Worm (Caenorhabditis elegans) whole organism, L3 larva: ENCODE results near the gene soc-1.

Experiments used
- R02D3.7 ChIP-seq: fragments of 150-350 bp; optimal IDR thresholded peaks from 2 replicates; lab custom pipeline; 2014; ENCODE audit warnings: missing biosample characterization, missing genetic modification characterization
- ZK546.5 ChIP-seq: sonication (generic microtip); optimal IDR thresholded peaks from 2 replicates; lab custom pipeline; 2017; ENCODE audit warnings: missing biosample characterization, missing genetic modification characterization
- aly-2 ChIP-seq: fragments of 150-350 bp; optimal IDR thresholded peaks from 2 replicates; lab custom pipeline; 2014; ENCODE audit warnings: missing biosample characterization, missing genetic modification characterization
- ama-1 ChIP-seq: fragments of 150-350 bp; optimal IDR thresholded peaks from 2 replicates; lab custom pipeline; 2018
- ceh-16 ChIP-seq: sonication (generic microtip); optimal IDR thresholded peaks from 2 replicates; lab custom pipeline; 2017; ENCODE audit warnings: missing biosample characterization, missing genetic modification characterization
- ceh-82 ChIP-seq: fragments of 150-350 bp; optimal IDR thresholded peaks from 2 replicates; lab custom pipeline; 2014; ENCODE audit warnings: missing biosample characterization, missing genetic modification characterization
- egl-27 ChIP-seq: sonication (generic microtip); optimal IDR thresholded peaks from 4 replicates; lab custom pipeline; 2017; ENCODE audit warnings: missing biosample characterization, missing genetic modification reagents, missing genetic modification characterization
- elt-1 ChIP-seq: fragments of 150-350 bp; optimal IDR thresholded peaks from 2 replicates; lab custom pipeline; 2014; ENCODE audit warnings: missing biosample characterization, missing genetic modification characterization
- elt-2 ChIP-seq: sonication (generic microtip); optimal IDR thresholded peaks from 2 replicates; lab custom pipeline; 2016; ENCODE audit warnings: missing genetic modification reagents, mild to moderate bottlenecking, missing genetic modification characterization, missing compliant biosample characterization
- elt-3 ChIP-seq, 3 experiments: fragments of 150-350 bp in 1 of 3; sonication (generic microtip) in 2 of 3; optimal IDR thresholded peaks; 2 replicates in 2 of 3; 4 replicates in 1 of 3; lab custom pipeline; 2014 to 2017; ENCODE audit warnings: missing biosample characterization in 3 of 3, missing genetic modification characterization in 3 of 3
- eor-1 ChIP-seq, 2 experiments: fragments of 150-350 bp; optimal IDR thresholded peaks; 2 replicates each; lab custom pipeline; 2014 to 2018; ENCODE audit warnings: missing biosample characterization in 2 of 2, missing genetic modification characterization in 2 of 2
- fkh-10 ChIP-seq: sonication (generic microtip); optimal IDR thresholded peaks from 2 replicates; lab custom pipeline; 2017; ENCODE audit warnings: missing biosample characterization, missing genetic modification reagents, missing genetic modification characterization
- fkh-2 ChIP-seq: fragments of 150-350 bp; optimal IDR thresholded peaks from 2 replicates; lab custom pipeline; 2014; ENCODE audit warnings: missing biosample characterization, missing genetic modification reagents, missing genetic modification characterization
- fos-1 ChIP-seq: fragments of 150-350 bp; optimal IDR thresholded peaks from 2 replicates; lab custom pipeline; 2014; ENCODE audit warnings: missing biosample characterization, missing genetic modification characterization
- hmg-11 ChIP-seq: sonication (generic microtip); optimal IDR thresholded peaks from 2 replicates; lab custom pipeline; 2016; ENCODE audit warnings: missing genetic modification characterization, missing compliant biosample characterization
- lsy-12 ChIP-seq: sonication (generic microtip); optimal IDR thresholded peaks from 2 replicates; lab custom pipeline; 2016; ENCODE audit warnings: mild to moderate bottlenecking, missing genetic modification characterization, missing compliant biosample characterization
- mdl-1 ChIP-seq: fragments of 150-350 bp; optimal IDR thresholded peaks from 2 replicates; lab custom pipeline; 2014; ENCODE audit warnings: missing biosample characterization, missing genetic modification characterization
- mml-1 ChIP-seq: fragments of 150-350 bp; sonication (generic microtip); optimal IDR thresholded peaks from 3 replicates; lab custom pipeline; 2014; ENCODE audit warnings: missing biosample characterization, missing genetic modification characterization
- nfya-1 ChIP-seq: sonication (generic microtip); optimal IDR thresholded peaks from 2 replicates; lab custom pipeline; 2017; ENCODE audit warnings: missing genetic modification characterization, mild to moderate bottlenecking, missing compliant biosample characterization, antibody characterized with exemption, moderate library complexity; ENCODE audit not compliant: insufficient read depth
- nhr-23 ChIP-seq: fragments of 150-350 bp; optimal IDR thresholded peaks from 2 replicates; lab custom pipeline; 2014; ENCODE audit warnings: missing biosample characterization, missing genetic modification reagents, missing genetic modification characterization
- nhr-25 ChIP-seq: sonication (generic microtip); optimal IDR thresholded peaks from 2 replicates; lab custom pipeline; 2017; ENCODE audit warnings: missing biosample characterization, missing genetic modification characterization
- nhr-28 ChIP-seq: fragments of 150-350 bp; optimal IDR thresholded peaks from 2 replicates; lab custom pipeline; 2014; ENCODE audit warnings: missing biosample characterization, missing genetic modification characterization
- nhr-43 ChIP-seq: sonication (generic microtip); optimal IDR thresholded peaks from 2 replicates; lab custom pipeline; 2016; ENCODE audit warnings: mild to moderate bottlenecking, missing genetic modification characterization, missing compliant biosample characterization; ENCODE audit not compliant: poor library complexity, severe bottlenecking
- nhr-77 ChIP-seq: fragments of 150-350 bp; optimal IDR thresholded peaks from 2 replicates; lab custom pipeline; 2014; ENCODE audit warnings: missing biosample characterization, missing genetic modification characterization
- pqm-1 ChIP-seq: fragments of 150-350 bp; optimal IDR thresholded peaks from 2 replicates; lab custom pipeline; 2017; ENCODE audit warnings: missing biosample characterization, missing genetic modification characterization, inconsistent platforms
- skn-1 ChIP-seq: fragments of 150-350 bp; optimal IDR thresholded peaks from 2 replicates; lab custom pipeline; 2014; ENCODE audit warnings: missing biosample characterization, missing genetic modification characterization
- unc-62 ChIP-seq: fragments of 150-350 bp; sonication (generic microtip); optimal IDR thresholded peaks from 4 replicates; lab custom pipeline; 2014; ENCODE audit warnings: missing biosample characterization, missing genetic modification reagents, missing genetic modification characterization
- zag-1 ChIP-seq: fragments of 150-350 bp; optimal IDR thresholded peaks from 2 replicates; lab custom pipeline; 2014; ENCODE audit warnings: missing biosample characterization, missing genetic modification characterization

Gene soc-1

DNA sequence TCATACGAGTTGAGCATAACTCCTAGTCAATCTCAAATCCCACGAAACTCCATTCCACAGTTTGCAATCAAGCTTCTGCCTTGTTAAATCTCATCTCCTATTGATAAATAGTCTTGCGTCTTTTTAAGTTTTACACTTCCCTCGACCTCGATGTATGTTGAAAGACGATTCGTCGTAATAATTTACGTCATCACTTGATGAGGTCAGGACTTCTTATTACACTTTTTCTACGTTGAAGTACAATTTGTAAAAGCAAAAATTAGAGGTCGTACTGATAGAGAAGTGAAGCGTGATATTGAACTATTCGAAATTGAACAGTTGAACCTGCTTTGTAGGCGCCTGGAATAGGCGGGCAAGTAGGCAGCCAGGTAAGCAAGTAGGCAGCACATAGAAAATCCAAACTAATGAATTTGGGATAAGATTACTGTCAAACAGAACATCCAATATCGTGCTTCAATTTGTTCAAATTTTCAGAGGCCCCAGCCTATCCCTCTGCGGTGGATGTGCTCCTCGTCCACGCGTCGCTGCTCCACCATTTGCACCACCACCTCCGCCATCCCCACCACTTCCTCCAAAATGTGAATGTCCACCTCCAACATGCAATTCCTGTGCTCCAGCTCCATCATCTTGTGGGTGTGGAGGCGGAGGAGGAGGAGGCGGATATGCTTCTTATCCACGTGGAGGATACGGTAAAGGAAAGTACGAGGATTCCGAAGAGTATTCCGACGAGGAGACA lies 7.1 kb downstream of the soc-1 start:
- peak; percentile 80 for TF ChIP-seq nhr-25 (tag; lab: Kevin White, UChicago)
- TF ChIP-seq hmg-11 (tag; lab: Kevin White, UChicago) = no peak

DNA sequence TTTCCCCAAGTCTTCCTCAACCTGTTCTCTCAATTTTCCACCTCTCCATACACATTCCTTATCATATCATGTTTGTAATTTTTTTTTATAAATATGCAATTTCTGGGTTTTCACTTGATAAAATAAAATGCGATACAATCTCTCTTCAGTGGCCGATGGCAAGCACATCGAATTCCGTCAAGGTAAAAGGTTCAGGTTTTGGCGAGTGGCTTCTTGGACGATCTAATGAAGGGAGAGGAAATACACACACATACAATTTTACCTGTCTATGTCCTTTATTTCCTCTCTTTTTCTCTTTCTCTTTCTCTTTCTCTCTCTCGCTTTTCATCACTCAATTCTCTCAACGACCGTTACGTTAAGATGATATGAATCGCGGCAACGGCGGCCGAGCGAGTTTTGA lies 8.7 kb downstream of the soc-1 start:
- TF ChIP-seq ZK546.5 (tag; lab: Kevin White, UChicago) (no peak), lsy-12 (tag; lab: Kevin White, UChicago) (no peak), skn-1 (tag; lab: Kevin White, UChicago) (no peak), mdl-1 (tag; lab: Kevin White, UChicago) (no peak), elt-3 (tag; optimal IDR thresholded peaks at IDR 0.05; lab: Kevin White, UChicago) (peak in 1 of 3 experiments; percentile 74), nhr-77 (no peak), fos-1 (no peak), elt-1 (tag; lab: Kevin White, UChicago) (peak; percentile 33), nhr-23 (tag; lab: Kevin White, UChicago) (no peak), nfya-1 (tag; lab: Kevin White, UChicago) (peak; percentile 2), egl-27 (no peak), elt-2 (tag; lab: Kevin White, UChicago) (peak; percentile 40), ama-1 (lab: Kevin White, UChicago) (no peak), eor-1 (tag; optimal IDR thresholded peaks at IDR 0.05; lab: Kevin White, UChicago) (no peak), nhr-25 (tag; lab: Kevin White, UChicago) (peak; percentile 89)

DNA sequence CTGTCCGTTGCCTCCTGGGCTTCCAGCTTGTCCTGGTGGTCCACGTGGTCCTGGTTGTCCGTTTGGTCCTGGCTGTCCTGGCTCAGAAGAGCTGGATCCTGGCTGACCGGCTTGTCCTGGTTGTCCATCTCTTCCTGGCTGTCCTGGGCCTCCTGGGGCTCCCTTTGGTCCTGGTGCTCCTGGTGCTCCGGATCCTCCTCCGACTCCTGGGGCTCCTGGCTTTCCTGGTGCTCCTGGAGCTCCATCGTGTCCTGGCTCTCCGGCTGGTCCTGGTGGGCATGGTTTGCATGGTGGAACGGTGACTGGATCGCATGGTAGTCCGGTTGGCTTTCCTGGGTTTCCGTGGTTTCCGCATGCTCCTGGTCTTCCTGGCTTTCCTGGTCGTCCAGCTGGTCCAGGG lies 10.3 kb downstream of the soc-1 start:
- TF ChIP-seq fkh-2 (no peak), elt-1 (tag; lab: Kevin White, UChicago) (no peak), ceh-16 (tag; lab: Kevin White, UChicago) (no peak), ZK546.5 (tag; lab: Kevin White, UChicago) (no peak)

DNA sequence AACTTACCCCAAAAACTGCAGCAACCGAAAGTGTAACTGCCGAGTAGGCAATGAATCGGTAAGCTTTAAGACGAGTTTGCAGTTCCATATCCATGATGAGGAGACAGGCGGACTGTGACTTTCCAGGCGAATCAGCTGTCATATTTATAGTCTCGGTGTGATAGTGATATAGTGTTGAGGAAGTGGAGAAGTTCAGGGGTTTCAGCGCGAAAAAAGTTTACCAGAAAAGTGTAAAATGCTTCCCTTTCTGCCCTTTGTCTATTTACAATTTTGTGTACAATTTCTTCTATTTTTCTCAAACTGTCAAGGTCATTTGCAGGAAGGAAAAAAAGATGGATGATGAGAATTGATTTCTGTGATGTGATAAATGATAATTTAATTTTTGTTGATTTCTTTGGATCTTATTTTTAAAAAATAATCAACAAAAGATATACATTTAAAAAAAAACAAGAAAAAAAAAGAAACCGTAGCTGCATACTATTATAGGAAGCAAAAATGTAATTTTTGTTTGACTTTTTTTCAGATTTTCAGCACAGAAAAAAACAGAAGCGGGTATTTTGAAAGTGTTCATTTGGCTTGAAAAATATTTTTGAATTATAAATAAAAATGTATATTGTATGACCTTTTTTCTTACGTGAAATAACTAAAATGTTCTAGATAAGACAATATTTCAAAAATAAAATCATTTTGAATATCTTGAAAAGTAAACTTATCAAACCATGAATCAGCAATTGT lies 11.3 kb downstream of the soc-1 start, which contains the start of the genes col-139 and F41F3.1:
Gene col-139, minus strand, starts transcription at position 101 of the 735 bp plus-strand sequence.
Gene F41F3.1, plus strand, starts transcription at position 685 of the 735 bp plus-strand sequence.
- no peak for TF ChIP-seq nhr-77
- no peak for TF ChIP-seq fkh-10 (GFP tag; lab: Kevin White, UChicago)
- no peak for TF ChIP-seq unc-62
- no peak for TF ChIP-seq ZK546.5 (tag; lab: Kevin White, UChicago)
- TF ChIP-seq hmg-11 (tag; lab: Kevin White, UChicago) = no peak
- no peak for TF ChIP-seq lsy-12 (tag; lab: Kevin White, UChicago)
- no peak for TF ChIP-seq ceh-82
- TF ChIP-seq aly-2 (tag; lab: Kevin White, UChicago) = no peak
- no peak for TF ChIP-seq skn-1 (tag; lab: Kevin White, UChicago)
- no peak for TF ChIP-seq mml-1
- TF ChIP-seq R02D3.7 (tag; lab: Kevin White, UChicago) = no peak
- no peak for TF ChIP-seq eor-1 (tag; optimal IDR thresholded peaks at IDR 0.05; lab: Kevin White, UChicago)
- no peak for TF ChIP-seq elt-3 (tag; optimal IDR thresholded peaks at IDR 0.05; lab: Kevin White, UChicago)
- TF ChIP-seq elt-1 (tag; lab: Kevin White, UChicago) = no peak

DNA sequence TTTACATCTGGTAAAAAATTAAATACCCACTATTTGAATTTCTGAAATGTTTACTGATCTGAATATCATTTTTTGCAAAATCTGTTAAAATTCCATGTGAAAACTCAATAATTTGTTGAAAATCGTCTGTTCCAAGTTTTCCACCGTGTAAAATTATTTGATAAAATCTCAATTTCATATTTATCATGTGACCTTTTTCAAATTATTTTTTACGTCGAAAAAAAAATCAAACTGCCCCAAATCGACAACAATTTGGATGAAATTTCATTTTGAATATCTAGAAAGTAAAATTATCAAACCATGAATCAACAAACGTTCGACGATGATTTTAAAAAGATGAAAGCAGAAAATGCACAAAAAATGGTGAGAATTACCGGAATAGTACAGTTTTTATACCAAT lies 12.4 kb downstream of the soc-1 start, which contains the start of gene F41F3.9:
Gene F41F3.9, plus strand, starts transcription at position 301 of the 400 bp plus-strand sequence.
- TF ChIP-seq pqm-1 (tag; lab: Kevin White, UChicago) = no peak
- no peak for TF ChIP-seq ZK546.5 (tag; lab: Kevin White, UChicago)
- no peak for TF ChIP-seq elt-3 (tag; optimal IDR thresholded peaks at IDR 0.05; lab: Kevin White, UChicago)
- no peak for TF ChIP-seq nhr-43 (tag; lab: Kevin White, UChicago)
- no peak for TF ChIP-seq ceh-82
- TF ChIP-seq zag-1 (tag; lab: Kevin White, UChicago) = no peak

DNA sequence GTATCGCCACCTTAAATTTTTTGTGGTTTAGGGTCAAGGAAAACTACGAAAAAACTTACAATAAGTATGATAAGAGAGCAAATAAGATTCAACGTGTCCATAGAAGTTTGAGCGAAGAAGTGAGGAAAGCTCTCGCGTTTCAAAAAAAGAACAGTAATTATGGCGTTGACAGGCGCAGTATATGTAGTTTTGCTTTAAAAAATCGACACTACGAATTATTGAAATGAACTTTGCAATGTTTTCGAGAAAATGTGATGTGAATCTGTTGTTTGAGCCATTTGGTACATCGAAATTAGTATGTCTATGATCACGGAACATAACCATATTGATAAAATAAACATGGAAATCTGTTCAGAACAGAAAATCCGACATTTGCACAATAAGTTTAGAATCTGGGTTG lies 19.6 kb downstream of the soc-1 start, which contains the start of gene srx-74:
Gene srx-74, minus strand, starts transcription at position 101 of the 400 bp plus-strand sequence.
- TF ChIP-seq elt-2 (tag; lab: Kevin White, UChicago) (no peak), unc-62 (no peak), nhr-28 (no peak), elt-1 (tag; lab: Kevin White, UChicago) (no peak)
